Comparison of ENCODE assay signal across 5 worm cellular contexts in the genomic region with DNA sequence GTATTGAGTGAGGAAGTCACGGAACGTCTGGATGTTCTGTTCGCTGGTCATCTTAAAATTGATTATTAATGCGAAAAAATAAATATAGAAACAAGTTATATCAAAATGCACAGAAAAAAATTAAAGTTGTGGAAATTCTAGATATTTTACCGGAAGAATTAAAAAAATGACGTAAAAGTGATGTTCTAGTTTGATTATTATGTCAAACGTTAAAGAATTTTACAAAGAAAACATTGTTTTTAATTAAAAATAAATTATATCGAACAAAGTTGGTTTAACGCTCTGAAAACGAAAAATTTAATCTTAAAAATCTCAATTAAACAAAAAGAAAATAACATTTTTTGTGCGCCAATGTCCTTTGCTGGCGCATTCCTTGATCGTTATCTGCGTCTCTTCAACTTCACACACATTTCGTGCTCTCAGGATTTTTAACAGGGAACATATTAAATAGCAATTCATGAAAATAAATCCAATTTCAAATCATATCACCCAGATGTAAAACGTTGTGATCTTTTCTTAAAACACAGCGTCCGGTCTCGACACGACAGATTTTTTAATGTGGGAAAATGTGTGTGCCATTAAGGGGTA.
A peak's percentile ranks its signal among the peaks of the same experiment; 100 is the strongest.
TF ChIP-seq lines count a peak whose summit lies in the region.

tin-9.1 (minus strand) TSS at position 51 of the 588 bp plus-strand sequence.

TF ChIP-seq in whole organism, L1 larva, 84 proteins besides CTCF, POLR2A, EP300 and RAD21 (continued from another document and continues in another):
- TF ChIP-seq nhr-12 (tag; optimal IDR thresholded peaks at IDR 0.05; lab: Kevin White, UChicago) (no peak), elt-2 (tag; optimal IDR thresholded peaks at IDR 0.05; lab: Kevin White, UChicago) (peak; percentile 30), aly-2 (tag; optimal IDR thresholded peaks at IDR 0.05; lab: Kevin White, UChicago) (peak; percentile 60), mab-9 (GFP tag; IDR thresholded peaks at IDR 0.05; lab: Robert Waterston, UW) (peak; percentile 22; the same call in 1 of the 2 replicates), efl-1 (optimal IDR thresholded peaks at IDR 0.05; lab: Kevin White, UChicago) (peak; percentile 77 to 84), efl-1 (GFP tag; optimal IDR thresholded peaks at IDR 0.05 in 1 of 2; lab: Kevin White, UChicago) (peak; percentile 80 to 97), sup-37 (GFP tag; optimal IDR thresholded peaks at IDR 0.05; lab: Kevin White, UChicago) (no peak), sox-4 (tag; optimal IDR thresholded peaks at IDR 0.05; lab: Kevin White, UChicago) (peak; percentile 32), jun-1 (tag; optimal IDR thresholded peaks at IDR 0.05; lab: Kevin White, UChicago) (peak; percentile 72), nhr-76 (tag; optimal IDR thresholded peaks at IDR 0.05; lab: Kevin White, UChicago) (no peak), ceh-90 (tag; optimal IDR thresholded peaks at IDR 0.05; lab: Kevin White, UChicago) (no peak), nhr-71 (tag; optimal IDR thresholded peaks at IDR 0.05; lab: Kevin White, UChicago) (peak; percentile 92), ztf-11 (tag; optimal IDR thresholded peaks at IDR 0.05; lab: Kevin White, UChicago) (peak in 1 of 2 experiments; percentile 69), hlh-4 (tag; optimal IDR thresholded peaks at IDR 0.05; lab: Kevin White, UChicago) (no peak), lin-35 (GFP tag; optimal IDR thresholded peaks at IDR 0.05; lab: Kevin White, UChicago) (peak; percentile 84), swsn-7 (tag; optimal IDR thresholded peaks at IDR 0.05; lab: Kevin White, UChicago) (peak; percentile 87), grh-1 (GFP tag; IDR thresholded peaks at IDR 0.05; lab: Robert Waterston, UW) (peak; percentile 57; the same call in 1 of the 2 replicates), lin-13 (GFP tag; optimal IDR thresholded peaks at IDR 0.05; lab: Kevin White, UChicago) (peak; percentile 85), dsc-1 (tag; optimal IDR thresholded peaks at IDR 0.05; lab: Kevin White, UChicago) (peak; percentile 85), efl-3 (GFP tag; optimal IDR thresholded peaks at IDR 0.05; lab: Kevin White, UChicago) (no peak), unc-130 (tag; optimal IDR thresholded peaks at IDR 0.05; lab: Kevin White, UChicago) (peak; percentile 67), skn-1 (tag; optimal IDR thresholded peaks at IDR 0.05; lab: Kevin White, UChicago) (peak; percentile 89), Y116A8C.19 (tag; optimal IDR thresholded peaks at IDR 0.05; lab: Kevin White, UChicago; ENCODE audit: borderline replicate concordance) (no peak), mep-1 (tag; optimal IDR thresholded peaks at IDR 0.05; lab: Kevin White, UChicago) (peak; percentile 95)

TF ChIP-seq in whole organism, L2 larva, 48 proteins besides CTCF, POLR2A, EP300 and RAD21 (continued from another document and continues in another):
- TF ChIP-seq zag-1 (tag; optimal IDR thresholded peaks at IDR 0.05; lab: Kevin White, UChicago) = no peak
- TF ChIP-seq elt-3 (tag; optimal IDR thresholded peaks at IDR 0.05; lab: Kevin White, UChicago) = no peak
- TF ChIP-seq elt-1 (tag; optimal IDR thresholded peaks at IDR 0.05; lab: Kevin White, UChicago) = no peak
- TF ChIP-seq unc-62 (GFP tag; optimal IDR thresholded peaks at IDR 0.05; lab: Kevin White, UChicago) = no peak
- TF ChIP-seq crh-2 (tag; optimal IDR thresholded peaks at IDR 0.05; lab: Kevin White, UChicago) = peak; percentile 88
- peak; percentile 70 for TF ChIP-seq sem-4 (tag; optimal IDR thresholded peaks at IDR 0.05; lab: Kevin White, UChicago)
- peak; percentile 38 for TF ChIP-seq mab-5 (tag; optimal IDR thresholded peaks at IDR 0.05; lab: Kevin White, UChicago)
- peak; percentile 67 for TF ChIP-seq nhr-129 (tag; optimal IDR thresholded peaks at IDR 0.05; lab: Kevin White, UChicago)
- no peak for TF ChIP-seq nhr-10 (tag; optimal IDR thresholded peaks at IDR 0.05; lab: Kevin White, UChicago)
- no peak for TF ChIP-seq lin-11 (tag; optimal IDR thresholded peaks at IDR 0.05; lab: Kevin White, UChicago)
- TF ChIP-seq F13H6.1 (tag; optimal IDR thresholded peaks at IDR 0.05; lab: Kevin White, UChicago) = peak; percentile 66
- TF ChIP-seq nhr-25 (tag; optimal IDR thresholded peaks at IDR 0.05; lab: Kevin White, UChicago) = peak; percentile 69
- TF ChIP-seq unc-39 (tag; optimal IDR thresholded peaks at IDR 0.05; lab: Kevin White, UChicago) = no peak
- peak; percentile 9 for TF ChIP-seq dmd-4 (tag; optimal IDR thresholded peaks at IDR 0.05; lab: Kevin White, UChicago)
- no peak for TF ChIP-seq mbf-1 (tag; optimal IDR thresholded peaks at IDR 0.05; lab: Kevin White, UChicago)
- peak; percentile 53 for TF ChIP-seq nhr-6 (tag; optimal IDR thresholded peaks at IDR 0.05; lab: Kevin White, UChicago)
- TF ChIP-seq nhr-77 (tag; optimal IDR thresholded peaks at IDR 0.05; lab: Kevin White, UChicago) = no peak
- TF ChIP-seq ztf-11 (tag; optimal IDR thresholded peaks at IDR 0.05; lab: Kevin White, UChicago) = no peak
- no peak for TF ChIP-seq ama-1 (optimal IDR thresholded peaks at IDR 0.05; lab: Kevin White, UChicago)
- TF ChIP-seq skn-1 (tag; optimal IDR thresholded peaks at IDR 0.05; lab: Kevin White, UChicago) = no peak
- peak; percentile 11 for TF ChIP-seq ceh-16 (tag; optimal IDR thresholded peaks at IDR 0.05; lab: Kevin White, UChicago)
- no peak for TF ChIP-seq nhr-12 (tag; optimal IDR thresholded peaks at IDR 0.05; lab: Kevin White, UChicago)
- TF ChIP-seq nhr-11 (tag; optimal IDR thresholded peaks at IDR 0.05; lab: Kevin White, UChicago) = no peak
- TF ChIP-seq nhr-21 (tag; optimal IDR thresholded peaks at IDR 0.05; lab: Kevin White, UChicago) = peak; percentile 53
- TF ChIP-seq egl-27 (tag; optimal IDR thresholded peaks at IDR 0.05; lab: Kevin White, UChicago) = peak; percentile 24
- TF ChIP-seq nhr-23 (tag; optimal IDR thresholded peaks at IDR 0.05; lab: Kevin White, UChicago) = no peak
- no peak for TF ChIP-seq peb-1 (tag; optimal IDR thresholded peaks at IDR 0.05; lab: Kevin White, UChicago)

TF ChIP-seq in whole organism, L3 larva, 47 proteins besides CTCF, POLR2A, EP300 and RAD21 (continued from another document):
- TF ChIP-seq hmg-11 (tag; optimal IDR thresholded peaks at IDR 0.05; lab: Kevin White, UChicago) (peak; percentile 40), nhr-25 (tag; optimal IDR thresholded peaks at IDR 0.05; lab: Kevin White, UChicago) (peak; percentile 55), snpc-4 (tag; optimal IDR thresholded peaks at IDR 0.05; lab: Kevin White, UChicago) (peak; percentile 88), elt-3 (tag; optimal IDR thresholded peaks at IDR 0.05; lab: Kevin White, UChicago) (no peak), R02D3.7 (tag; optimal IDR thresholded peaks at IDR 0.05; lab: Kevin White, UChicago) (peak; percentile 2), jun-1 (tag; optimal IDR thresholded peaks at IDR 0.05; lab: Kevin White, UChicago) (peak; percentile 47), fkh-10 (GFP tag; optimal IDR thresholded peaks at IDR 0.05; lab: Kevin White, UChicago) (no peak), nhr-43 (tag; optimal IDR thresholded peaks at IDR 0.05; lab: Kevin White, UChicago; ENCODE audit: poor library complexity, severe bottlenecking) (peak; percentile 35), daf-12 (tag; optimal IDR thresholded peaks at IDR 0.05; lab: Kevin White, UChicago) (no peak), ceh-28 (tag; optimal IDR thresholded peaks at IDR 0.05; lab: Kevin White, UChicago) (peak; percentile 35), lin-15B (tag; optimal IDR thresholded peaks at IDR 0.05; lab: Kevin White, UChicago) (peak; percentile 76)

TF ChIP-seq in whole organism, L4 larva, 104 proteins besides CTCF, POLR2A, EP300 and RAD21 (continued from another document and continues in another):
- TF ChIP-seq nhr-28 (tag; optimal IDR thresholded peaks at IDR 0.05; lab: Kevin White, UChicago) (peak; percentile 37), mep-1 (tag; optimal IDR thresholded peaks at IDR 0.05; lab: Kevin White, UChicago) (peak; percentile 55), snpc-1.2 (GFP tag; IDR thresholded peaks at IDR 0.05; lab: Robert Waterston, UW) (peak; percentile 53; the same call in 1 of the 2 replicates), arid-1 (GFP tag; conservative IDR thresholded peaks at IDR 0.05; lab: Robert Waterston, UW) (no peak), egl-27 (tag; optimal IDR thresholded peaks at IDR 0.05; lab: Kevin White, UChicago) (no peak), dmd-8 (GFP tag; IDR thresholded peaks at IDR 0.05; lab: Robert Waterston, UW) (no peak), ztf-7 (tag; optimal IDR thresholded peaks at IDR 0.05; lab: Kevin White, UChicago) (peak; percentile 49), ces-1 (GFP tag; optimal IDR thresholded peaks at IDR 0.05; lab: Kevin White, UChicago) (no peak), T26A8.4 (GFP tag; IDR thresholded peaks at IDR 0.05; lab: Robert Waterston, UW) (peak; percentile 28; the same call in 1 of the 2 replicates), dmd-9 (GFP tag; IDR thresholded peaks at IDR 0.05; lab: Robert Waterston, UW) (no peak), ctbp-1 (GFP tag; IDR thresholded peaks at IDR 0.05; lab: Robert Waterston, UW) (no peak), ama-1 (optimal IDR thresholded peaks at IDR 0.05; lab: Kevin White, UChicago) (no peak), hmg-1.1 (GFP tag; IDR thresholded peaks at IDR 0.05; lab: Robert Waterston, UW) (no peak; the same call in 1 of the 2 replicates), unc-62 (GFP tag; optimal IDR thresholded peaks at IDR 0.05 in 1 of 2; lab: Kevin White, UChicago) (no peak), unc-62 (tag; optimal IDR thresholded peaks at IDR 0.05; lab: Kevin White, UChicago) (no peak), mes-2 (tag; optimal IDR thresholded peaks at IDR 0.05; lab: Kevin White, UChicago; ENCODE audit: poor library complexity, severe bottlenecking) (peak; percentile 88), nhr-48 (tag; optimal IDR thresholded peaks at IDR 0.05; lab: Kevin White, UChicago) (peak; percentile 28), F37D6.2 (tag; optimal IDR thresholded peaks at IDR 0.05; lab: Kevin White, UChicago) (peak; percentile 21), hlh-11 (tag; optimal IDR thresholded peaks at IDR 0.05; lab: Kevin White, UChicago) (peak; percentile 56), hlh-30 (tag; optimal IDR thresholded peaks at IDR 0.05; lab: Kevin White, UChicago; ENCODE audit: insufficient read depth) (peak; percentile 66), lin-15B (tag; optimal IDR thresholded peaks at IDR 0.05; lab: Kevin White, UChicago) (no peak), nhr-10 (tag; optimal IDR thresholded peaks at IDR 0.05; lab: Kevin White, UChicago) (no peak), ztf-11 (tag; optimal IDR thresholded peaks at IDR 0.05; lab: Kevin White, UChicago) (no peak), daf-16 (GFP tag; optimal IDR thresholded peaks at IDR 0.05; lab: Kevin White, UChicago) (no peak), daf-16 (tag; optimal IDR thresholded peaks at IDR 0.05; lab: Kevin White, UChicago) (peak; percentile 53), lin-39 (tag; optimal IDR thresholded peaks at IDR 0.05; lab: Kevin White, UChicago) (no peak), zag-1 (tag; optimal IDR thresholded peaks at IDR 0.05; lab: Kevin White, UChicago) (no peak), egl-43 (GFP tag; IDR thresholded peaks at IDR 0.05; lab: Robert Waterston, UW) (no peak), vab-7 (GFP tag; IDR thresholded peaks at IDR 0.05; lab: Robert Waterston, UW) (no peak), nhr-102 (tag; optimal IDR thresholded peaks at IDR 0.05; lab: Kevin White, UChicago) (peak; percentile 18), madf-9 (GFP tag; conservative IDR thresholded peaks at IDR 0.05; lab: Robert Waterston, UW) (no peak), nhr-76 (tag; optimal IDR thresholded peaks at IDR 0.05; lab: Kevin White, UChicago) (no peak), rbr-2 (tag; optimal IDR thresholded peaks at IDR 0.05; lab: Kevin White, UChicago) (peak; percentile 52), ceh-20 (GFP tag; IDR thresholded peaks at IDR 0.05; lab: Robert Waterston, UW) (no peak), nhr-6 (tag; optimal IDR thresholded peaks at IDR 0.05; lab: Kevin White, UChicago) (peak; percentile 53), Y48G9A.11 (GFP tag; IDR thresholded peaks at IDR 0.05; lab: Robert Waterston, UW) (no peak)

TF ChIP-seq in whole organism, young adult, 124 proteins besides CTCF, POLR2A, EP300 and RAD21 (continued from another document and continues in another):
- TF ChIP-seq gei-17 (GFP tag; optimal IDR thresholded peaks at IDR 0.05; lab: Kevin White, UChicago) (no peak), attf-5 (GFP tag; optimal IDR thresholded peaks at IDR 0.05; lab: Kevin White, UChicago) (no peak), F55B11.4 (tag; optimal IDR thresholded peaks at IDR 0.05; lab: Kevin White, UChicago; ENCODE audit: borderline replicate concordance, insufficient read depth) (no peak), tbp1 (GFP tag; optimal IDR thresholded peaks at IDR 0.05; lab: Kevin White, UChicago) (peak; percentile 31), B0336.3 (GFP tag; IDR thresholded peaks at IDR 0.05; lab: Robert Waterston, UW) (no peak), mxl-1 (tag; optimal IDR thresholded peaks at IDR 0.05; lab: Kevin White, UChicago) (no peak), cebp-2 (GFP tag; IDR thresholded peaks at IDR 0.05; lab: Robert Waterston, UW) (no peak), mes-4 (tag; optimal IDR thresholded peaks at IDR 0.05; lab: Kevin White, UChicago) (no peak), aptf-3 (GFP tag; IDR thresholded peaks at IDR 0.05; lab: Robert Waterston, UW) (no peak), fkh-3 (tag; optimal IDR thresholded peaks at IDR 0.05; lab: Kevin White, UChicago) (no peak), egl-18 (GFP tag; IDR thresholded peaks at IDR 0.05; lab: Robert Waterston, UW) (no peak), dox-1 (GFP tag; IDR thresholded peaks at IDR 0.05; lab: Robert Waterston, UW) (peak; percentile 44; the same call in 1 of the 2 replicates), madf-10 (tag; optimal IDR thresholded peaks at IDR 0.05; lab: Kevin White, UChicago) (no peak), madf-6 (GFP tag; IDR thresholded peaks at IDR 0.05; lab: Robert Waterston, UW) (peak; percentile 73), F37B4.10 (GFP tag; IDR thresholded peaks at IDR 0.05; lab: Robert Waterston, UW) (no peak), zfh-2 (GFP tag; conservative IDR thresholded peaks at IDR 0.05; lab: Robert Waterston, UW) (no peak), nhr-120 (GFP tag; IDR thresholded peaks at IDR 0.05; lab: Robert Waterston, UW) (no peak), aptf-2 (GFP tag; conservative IDR thresholded peaks at IDR 0.05; lab: Robert Waterston, UW) (no peak), F57A8.1 (GFP tag; optimal IDR thresholded peaks at IDR 0.05; lab: Kevin White, UChicago) (no peak), xnd-1 (tag; optimal IDR thresholded peaks at IDR 0.05; lab: Kevin White, UChicago) (no peak), nfya-1 (tag; optimal IDR thresholded peaks at IDR 0.05; lab: Kevin White, UChicago; ENCODE audit: borderline replicate concordance, insufficient read depth) (no peak), ceh-100 (GFP tag; IDR thresholded peaks at IDR 0.05; lab: Robert Waterston, UW) (no peak), ceh-58 (GFP tag; IDR thresholded peaks at IDR 0.05; lab: Robert Waterston, UW) (no peak), bed-2 (GFP tag; IDR thresholded peaks at IDR 0.05; lab: Robert Waterston, UW) (no peak), madf-3 (GFP tag; IDR thresholded peaks at IDR 0.05; lab: Robert Waterston, UW) (no peak), F39B2.1 (GFP tag; IDR thresholded peaks at IDR 0.05; lab: Robert Waterston, UW) (no peak), tlf-1 (GFP tag; optimal IDR thresholded peaks at IDR 0.05; lab: Kevin White, UChicago) (no peak), lir-1 (GFP tag; conservative IDR thresholded peaks at IDR 0.05; lab: Robert Waterston, UW) (no peak), snpc-1.1 (tag; optimal IDR thresholded peaks at IDR 0.05; lab: Kevin White, UChicago; ENCODE audit: insufficient read depth) (no peak), K12H6.12 (tag; optimal IDR thresholded peaks at IDR 0.05; lab: Kevin White, UChicago) (no peak), snpc-4 (GFP tag; optimal IDR thresholded peaks at IDR 0.05; lab: Kevin White, UChicago) (peak; percentile 17), snpc-4 (tag; optimal IDR thresholded peaks at IDR 0.05; lab: Kevin White, UChicago) (peak in 3 of 4 experiments; percentile 29 to 68 (median 49)), him-1 (tag; optimal IDR thresholded peaks at IDR 0.05; lab: Kevin White, UChicago) (peak; percentile 63), F23B12.7 (tag; optimal IDR thresholded peaks at IDR 0.05; lab: Kevin White, UChicago; ENCODE audit: insufficient read depth) (no peak), ccch-3 (GFP tag; optimal IDR thresholded peaks at IDR 0.05; lab: Kevin White, UChicago) (no peak), C06A6.2 (GFP tag; conservative IDR thresholded peaks at IDR 0.05; lab: Robert Waterston, UW) (no peak), unc-130 (GFP tag; optimal IDR thresholded peaks at IDR 0.05; lab: Kevin White, UChicago) (no peak), dpff-1 (tag; optimal IDR thresholded peaks at IDR 0.05; lab: Kevin White, UChicago) (no peak), ztf-6 (GFP tag; IDR thresholded peaks at IDR 0.05; lab: Robert Waterston, UW) (no peak), snpc-1.3 (tag; optimal IDR thresholded peaks at IDR 0.05; lab: Kevin White, UChicago; ENCODE audit: insufficient read depth) (no peak)
